Fruit fly (Drosophila melanogaster) whole organism, prepupa: ENCODE data around the gene pr.

Experiments
- Blimp-1 ChIP-seq: fragments of 200-800 bp; sonication (Bioruptor generic); optimal IDR thresholded peaks from 3 replicates; lab custom pipeline; 2017; ENCODE audit warnings: missing biosample characterization, missing genetic modification characterization, mild to moderate bottlenecking, moderate library complexity, missing genetic modification reagents
- CG10631 ChIP-seq: fragments of 200-800 bp; sonication (Bioruptor generic); optimal IDR thresholded peaks from 2 replicates; lab custom pipeline; 2016; ENCODE audit warnings: missing biosample characterization, missing genetic modification characterization
- CG10669 ChIP-seq: fragments of 200-800 bp; sonication (Bioruptor generic); optimal IDR thresholded peaks from 3 replicates; lab custom pipeline; 2018; ENCODE audit warnings: missing biosample characterization, mild to moderate bottlenecking, missing genetic modification characterization, moderate library complexity
- CG11294 ChIP-seq: fragments of 200-800 bp; sonication (Bioruptor generic); IDR thresholded peaks from 2 replicates; pipeline ENCODE4 v1.3.6; 2022; ENCODE audit warnings: missing biosample characterization, missing genetic modification characterization
- CG11762 ChIP-seq: fragments of 200-800 bp; sonication (Bioruptor generic); optimal IDR thresholded peaks from 3 replicates; lab custom pipeline; 2016; ENCODE audit warnings: missing biosample characterization, missing genetic modification characterization; ENCODE audit not compliant: insufficient read depth
- CG11902 ChIP-seq: fragments of 200-800 bp; sonication (Bioruptor generic); optimal IDR thresholded peaks from 3 replicates; lab custom pipeline; 2016; ENCODE audit warnings: missing biosample characterization, missing genetic modification characterization
- CG15336 ChIP-seq: fragments of 200-800 bp; sonication (Bioruptor generic); IDR thresholded peaks from 2 replicates; pipeline ENCODE4 v1.3.6; 2022; ENCODE audit warnings: missing biosample characterization, missing genetic modification characterization
- CG1621 ChIP-seq: fragments of 200-800 bp; sonication (Bioruptor generic); optimal IDR thresholded peaks from 3 replicates; lab custom pipeline; 2018; ENCODE audit warnings: missing biosample characterization, mild to moderate bottlenecking, missing genetic modification characterization
- CG16779 ChIP-seq: fragments of 200-800 bp; sonication (Bioruptor generic); optimal IDR thresholded peaks from 3 replicates; lab custom pipeline; 2017; ENCODE audit warnings: missing biosample characterization, mild to moderate bottlenecking, missing genetic modification characterization
- CG31627 ChIP-seq: fragments of 200-800 bp; sonication (Bioruptor generic); optimal IDR thresholded peaks from 3 replicates; lab custom pipeline; 2016; ENCODE audit warnings: missing biosample characterization, missing genetic modification characterization
- CG32006 ChIP-seq: fragments of 200-800 bp; sonication (Bioruptor generic); optimal IDR thresholded peaks from 3 replicates; lab custom pipeline; 2017; ENCODE audit warnings: missing biosample characterization, mild to moderate bottlenecking, missing genetic modification characterization
- CG34406 ChIP-seq: fragments of 200-800 bp; sonication (Bioruptor generic); optimal IDR thresholded peaks from 3 replicates; lab custom pipeline; 2016; ENCODE audit warnings: missing biosample characterization, missing genetic modification characterization
- CG3919 ChIP-seq: fragments of 200-800 bp; sonication (Bioruptor generic); optimal IDR thresholded peaks from 3 replicates; lab custom pipeline; 2016; ENCODE audit warnings: missing biosample characterization, missing genetic modification characterization
- CG4318 ChIP-seq: fragments of 200-800 bp; sonication (Bioruptor generic); optimal IDR thresholded peaks from 3 replicates; lab custom pipeline; 2017; ENCODE audit warnings: missing biosample characterization, mild to moderate bottlenecking, missing genetic modification characterization
- CG6163 ChIP-seq: fragments of 200-800 bp; sonication (Bioruptor generic); IDR thresholded peaks from 3 replicates; pipeline ENCODE4 v1.3.6; 2022; ENCODE audit warnings: missing biosample characterization, missing genetic modification characterization
- CG6792 ChIP-seq: fragments of 200-800 bp; sonication (Bioruptor generic); optimal IDR thresholded peaks from 3 replicates; lab custom pipeline; 2016; ENCODE audit warnings: missing biosample characterization, missing genetic modification characterization
- CG6808 ChIP-seq: fragments of 200-800 bp; sonication (Bioruptor generic); optimal IDR thresholded peaks from 3 replicates; lab custom pipeline; 2017; ENCODE audit warnings: missing biosample characterization, missing genetic modification characterization, mild to moderate bottlenecking, moderate library complexity, missing genetic modification reagents
- CG6854 ChIP-seq: fragments of 200-800 bp; sonication (Bioruptor generic); optimal IDR thresholded peaks from 2 replicates; lab custom pipeline; 2017; ENCODE audit warnings: missing biosample characterization, mild to moderate bottlenecking, missing genetic modification characterization
- CG8119 ChIP-seq: fragments of 200-800 bp; sonication (Bioruptor generic); IDR thresholded peaks from 3 replicates; pipeline ENCODE4 v1.3.6; 2022; ENCODE audit warnings: missing biosample characterization, missing genetic modification characterization
- CG8632 ChIP-seq: fragments of 200-800 bp; sonication (Bioruptor generic); optimal IDR thresholded peaks from 3 replicates; lab custom pipeline; 2016; ENCODE audit warnings: missing biosample characterization, missing genetic modification characterization
- CG9139 ChIP-seq: fragments of 200-800 bp; sonication (Bioruptor generic); optimal IDR thresholded peaks from 3 replicates; lab custom pipeline; 2017; ENCODE audit warnings: missing biosample characterization, mild to moderate bottlenecking, missing genetic modification characterization
- Eip75B ChIP-seq: fragments of 200-800 bp; sonication (Bioruptor generic); optimal IDR thresholded peaks from 3 replicates; lab custom pipeline; 2016; ENCODE audit warnings: missing biosample characterization, missing genetic modification characterization
- Eip78C ChIP-seq: fragments of 200-800 bp; sonication (Bioruptor generic); peaks from one replicate; lab custom pipeline; 2016; ENCODE audit warnings: missing biosample characterization, missing genetic modification characterization
- Eip93F ChIP-seq: fragments of 200-800 bp; sonication (Bioruptor generic); optimal IDR thresholded peaks from 2 replicates; lab custom pipeline; 2016; ENCODE audit warnings: missing biosample characterization, mild to moderate bottlenecking, missing genetic modification characterization
- Ets21C ChIP-seq: fragments of 200-800 bp; sonication (Bioruptor generic); optimal IDR thresholded peaks from 3 replicates; lab custom pipeline; 2016; ENCODE audit warnings: missing biosample characterization, missing genetic modification characterization
- Ets96B ChIP-seq: fragments of 200-800 bp; optimal IDR thresholded peaks from 2 replicates; lab custom pipeline; 2019; ENCODE audit warnings: missing biosample characterization, mild to moderate bottlenecking, missing genetic modification characterization, moderate library complexity
- Gug ChIP-seq: fragments of 200-800 bp; sonication (Bioruptor generic); IDR thresholded peaks from 2 replicates; pipeline ENCODE4 v1.3.6; 2022; ENCODE audit warnings: missing biosample characterization, missing genetic modification characterization
- Hr38 ChIP-seq: sonication (Bioruptor generic); optimal IDR thresholded peaks from 2 replicates; lab custom pipeline; 2016; ENCODE audit warnings: missing biosample characterization, missing genetic modification characterization
- Hr39 ChIP-seq: fragments of 200-800 bp; sonication (Bioruptor generic); optimal IDR thresholded peaks from 2 replicates; lab custom pipeline; 2016; ENCODE audit warnings: missing biosample characterization, missing genetic modification characterization
- Hr4 ChIP-seq: fragments of 200-800 bp; sonication (Bioruptor generic); optimal IDR thresholded peaks from 3 replicates; lab custom pipeline; 2016; ENCODE audit warnings: missing biosample characterization, missing genetic modification characterization
- Lpt ChIP-seq: fragments of 200-800 bp; sonication (Bioruptor generic); optimal IDR thresholded peaks from 3 replicates; lab custom pipeline; 2016; ENCODE audit warnings: missing biosample characterization, missing genetic modification characterization
- Met ChIP-seq: fragments of 200-800 bp; sonication (Bioruptor generic); optimal IDR thresholded peaks from 3 replicates; lab custom pipeline; 2016; ENCODE audit warnings: missing biosample characterization, missing genetic modification characterization
- Smox ChIP-seq: fragments of 200-800 bp; sonication (Bioruptor generic); optimal IDR thresholded peaks from 3 replicates; lab custom pipeline; 2016; ENCODE audit warnings: missing biosample characterization, missing genetic modification characterization
- Sox102F ChIP-seq: fragments of 200-800 bp; sonication (Bioruptor generic); optimal IDR thresholded peaks from 2 replicates; lab custom pipeline; 2016; ENCODE audit warnings: missing biosample characterization, mild to moderate bottlenecking, missing genetic modification characterization
- Sox14 ChIP-seq: fragments of 200-800 bp; sonication (Bioruptor generic); optimal IDR thresholded peaks from 3 replicates; lab custom pipeline; 2016; ENCODE audit warnings: missing biosample characterization, missing genetic modification characterization
- Sox15 ChIP-seq: fragments of 200-800 bp; sonication (Bioruptor generic); optimal IDR thresholded peaks from 3 replicates; lab custom pipeline; 2016; ENCODE audit warnings: missing biosample characterization, missing genetic modification characterization
- achi ChIP-seq: fragments of 200-800 bp; sonication (Bioruptor generic); optimal IDR thresholded peaks from 3 replicates; lab custom pipeline; 2016; ENCODE audit warnings: missing biosample characterization, missing genetic modification characterization
- acj6 ChIP-seq: fragments of 200-800 bp; sonication (Bioruptor generic); optimal IDR thresholded peaks from 3 replicates; lab custom pipeline; 2016; ENCODE audit warnings: missing biosample characterization, missing genetic modification characterization
- cyc ChIP-seq: fragments of 200-800 bp; sonication (Bioruptor generic); optimal IDR thresholded peaks from 3 replicates; lab custom pipeline; 2016; ENCODE audit warnings: missing biosample characterization, missing genetic modification characterization
- dac ChIP-seq: fragments of 200-800 bp; sonication (Bioruptor generic); optimal IDR thresholded peaks from 2 replicates; lab custom pipeline; 2017; ENCODE audit warnings: missing biosample characterization, mild to moderate bottlenecking, missing genetic modification characterization
- dsx ChIP-seq: fragments of 200-800 bp; optimal IDR thresholded peaks from 3 replicates; lab custom pipeline; 2019; ENCODE audit warnings: missing biosample characterization, mild to moderate bottlenecking, missing genetic modification characterization, moderate library complexity; ENCODE audit not compliant: poor library complexity, severe bottlenecking
- esn ChIP-seq: fragments of 200-800 bp; sonication (Bioruptor generic); optimal IDR thresholded peaks from 2 replicates; lab custom pipeline; 2016; ENCODE audit warnings: missing biosample characterization, mild to moderate bottlenecking, missing genetic modification characterization, moderate library complexity
- fd59A ChIP-seq: fragments of 200-800 bp; sonication (Bioruptor generic); optimal IDR thresholded peaks from 2 replicates; lab custom pipeline; 2017; ENCODE audit warnings: missing biosample characterization, mild to moderate bottlenecking, missing genetic modification characterization, missing genetic modification reagents
- fd85E ChIP-seq: fragments of 200-800 bp; sonication (Bioruptor generic); optimal IDR thresholded peaks from 3 replicates; lab custom pipeline; 2016; ENCODE audit warnings: missing biosample characterization, missing genetic modification characterization
- fkh ChIP-seq: fragments of 200-800 bp; sonication (Bioruptor generic); optimal IDR thresholded peaks from 3 replicates; lab custom pipeline; 2017; ENCODE audit warnings: missing biosample characterization, mild to moderate bottlenecking, missing genetic modification characterization, moderate library complexity
- net ChIP-seq: fragments of 200-800 bp; sonication (Bioruptor generic); optimal IDR thresholded peaks from 3 replicates; lab custom pipeline; 2016; ENCODE audit warnings: missing biosample characterization, missing genetic modification characterization
- salr ChIP-seq, 2 experiments: fragments of 200-800 bp; sonication (Bioruptor generic); optimal IDR thresholded peaks; 3 replicates each; lab custom pipeline; 2016 to 2018; ENCODE audit warnings: missing biosample characterization in 2 of 2, missing genetic modification characterization in 2 of 2, mild to moderate bottlenecking in 1 of 2
- ss ChIP-seq, 2 experiments: fragments of 200-800 bp; sonication (Bioruptor generic); optimal IDR thresholded peaks; 2 replicates in 1 of 2; 3 replicates in 1 of 2; lab custom pipeline; 2017 to 2018; ENCODE audit warnings: mild to moderate bottlenecking in 2 of 2, missing biosample characterization in 2 of 2, missing genetic modification characterization in 2 of 2, moderate library complexity in 1 of 2
- svp ChIP-seq: fragments of 200-800 bp; sonication (Bioruptor generic); peaks from one replicate; lab custom pipeline; 2016; ENCODE audit warnings: missing biosample characterization, missing genetic modification characterization
- topi ChIP-seq: fragments of 200-800 bp; sonication (Bioruptor generic); optimal IDR thresholded peaks from 3 replicates; lab custom pipeline; 2016; ENCODE audit warnings: missing biosample characterization, missing genetic modification characterization
- vri ChIP-seq: fragments of 200-800 bp; sonication (Bioruptor generic); optimal IDR thresholded peaks from 3 replicates; lab custom pipeline; 2016; ENCODE audit warnings: missing biosample characterization, mild to moderate bottlenecking, missing genetic modification characterization

The pr gene

DNA sequence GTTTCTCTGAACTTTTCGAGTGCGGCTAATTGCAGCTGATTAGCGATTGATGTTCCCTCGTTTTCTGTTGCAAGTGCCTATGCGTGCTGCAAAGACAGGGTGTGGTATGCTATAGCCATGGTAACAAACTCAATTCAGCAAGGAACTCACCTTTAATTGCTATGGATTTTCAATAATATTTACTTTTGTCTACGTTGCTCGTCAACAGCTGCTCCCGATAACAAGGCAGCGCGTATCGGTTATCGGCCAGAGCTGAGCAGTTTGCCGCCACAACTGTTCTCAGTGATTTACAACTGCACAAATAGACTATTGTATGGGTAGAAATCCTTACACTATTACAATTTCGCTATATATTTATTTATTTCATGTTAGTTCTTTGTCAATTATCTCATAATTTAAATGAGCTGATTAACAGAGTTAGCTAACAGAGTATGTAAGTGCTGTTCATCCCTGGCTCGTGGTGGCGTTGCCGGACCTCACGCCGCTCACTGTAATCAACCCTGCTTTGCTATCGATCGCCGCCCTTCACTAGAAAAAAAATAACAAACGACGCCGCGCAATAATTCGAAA, at the start of gene pr, which contains the start of gene neb:
pr (minus strand) TSS at position 225 of the 570 bp plus-strand sequence.
neb (plus strand) TSS at position 524 of the 570 bp plus-strand sequence.
- TF ChIP-seq vri (GFP tag; lab: Kevin White, UChicago): peak; percentile 53
- peak; percentile 73 for TF ChIP-seq topi (GFP tag; lab: Kevin White, UChicago)
- TF ChIP-seq acj6: peak; percentile 54
- peak; percentile 56; the same call in 1 of the 3 replicates for TF ChIP-seq CG8119 (GFP tag; lab: Robert Waterston, UW)
- TF ChIP-seq Eip75B (GFP tag; lab: Kevin White, UChicago): peak; percentile 61
- TF ChIP-seq Ets96B (tag; lab: Kevin White, UChicago): peak; percentile 65
- TF ChIP-seq Hr39 (GFP tag; lab: Kevin White, UChicago): peak; percentile 42
- peak; percentile 57 for TF ChIP-seq CG15336 (GFP tag; lab: Robert Waterston, UW)
- peak; percentile 12 for TF ChIP-seq CG1621 (tag; lab: Kevin White, UChicago)
- TF ChIP-seq CG11902 (GFP tag; lab: Kevin White, UChicago): peak; percentile 51
- TF ChIP-seq CG32006 (GFP tag; lab: Kevin White, UChicago): peak; percentile 57
- peak; percentile 36 for TF ChIP-seq CG31627 (GFP tag; lab: Kevin White, UChicago)
- no peak for TF ChIP-seq CG8632 (GFP tag; lab: Kevin White, UChicago)
- TF ChIP-seq CG10631 (GFP tag; lab: Kevin White, UChicago): peak; percentile 43
- no peak for TF ChIP-seq dac
- TF ChIP-seq fd59A (GFP tag; lab: Kevin White, UChicago): no peak
- TF ChIP-seq Smox: peak; percentile 67
- peak; percentile 58 for TF ChIP-seq Sox14
- peak; percentile 67 for TF ChIP-seq Hr4 (GFP tag; lab: Kevin White, UChicago)
- TF ChIP-seq CG6163 (GFP tag; lab: Robert Waterston, UW): peak; percentile 73
- TF ChIP-seq salr (GFP tag; optimal IDR thresholded peaks at IDR 0.05; lab: Kevin White, UChicago): no peak
- peak; percentile 26 for TF ChIP-seq Ets21C (GFP tag; lab: Kevin White, UChicago)
- peak; percentile 31 for TF ChIP-seq CG6792 (GFP tag; lab: Kevin White, UChicago)
- peak; percentile 81 for TF ChIP-seq svp (GFP tag; lab: Kevin White, UChicago)
- TF ChIP-seq net (GFP tag; lab: Kevin White, UChicago): peak; percentile 25
- TF ChIP-seq CG11294: no peak
- no peak for TF ChIP-seq CG10669
- TF ChIP-seq Hr38 (GFP tag; lab: Kevin White, UChicago): no peak
- no peak for TF ChIP-seq Gug
- TF ChIP-seq Met: peak; percentile 39
- no peak for TF ChIP-seq Lpt (GFP tag; lab: Kevin White, UChicago)
- peak; percentile 65 for TF ChIP-seq cyc (GFP tag; lab: Kevin White, UChicago)
- TF ChIP-seq CG11762: no peak
- peak; percentile 41 for TF ChIP-seq Eip93F (GFP tag; lab: Kevin White, UChicago)
- no peak for TF ChIP-seq CG6854 (GFP tag; lab: Kevin White, UChicago)
- no peak for TF ChIP-seq CG4318 (GFP tag; lab: Kevin White, UChicago)
- no peak for TF ChIP-seq CG9139 (GFP tag; lab: Kevin White, UChicago)
- peak; percentile 26 for TF ChIP-seq dsx (GFP tag; lab: Kevin White, UChicago)
- peak; percentile 62 for TF ChIP-seq esn
- no peak for TF ChIP-seq CG6808
- TF ChIP-seq ss (GFP tag; optimal IDR thresholded peaks at IDR 0.05; lab: Kevin White, UChicago): peak in 1 of 2 experiments; percentile 45
- peak; percentile 85 for TF ChIP-seq fkh (GFP tag; lab: Kevin White, UChicago)
- TF ChIP-seq Eip78C (GFP tag; lab: Kevin White, UChicago): peak; percentile 82
- no peak for TF ChIP-seq Sox15
- no peak for TF ChIP-seq CG16779
- peak; percentile 52 for TF ChIP-seq CG34406 (GFP tag; lab: Kevin White, UChicago)
- TF ChIP-seq achi (GFP tag; lab: Kevin White, UChicago): peak; percentile 27
- TF ChIP-seq CG3919: peak; percentile 77
- TF ChIP-seq Blimp-1 (GFP tag; lab: Kevin White, UChicago): no peak
- TF ChIP-seq Sox102F (GFP tag; lab: Kevin White, UChicago): peak; percentile 34
- no peak for TF ChIP-seq fd85E (GFP tag; lab: Kevin White, UChicago)
